Fruit fly (Drosophila melanogaster) whole organism, embryonic: Measurements from ENCODE around the gene RIOK2.

Experiments used
- CG11093 ChIP-seq: fragments of 200-800 bp; sonication (Bioruptor generic); IDR thresholded peaks from 3 replicates; pipeline ENCODE4 v1.3.6; 2022; ENCODE audit warnings: missing biosample characterization, missing genetic modification characterization
- CG1603 ChIP-seq: fragments of 200-800 bp; sonication (Bioruptor generic); optimal IDR thresholded peaks from 2 replicates; lab custom pipeline; 2019; ENCODE audit warnings: missing biosample characterization, mild to moderate bottlenecking, missing genetic modification characterization, moderate library complexity
- Hr78 ChIP-seq, 2 experiments: fragments of 200-800 bp in 1 of 2; fragments of >200 bp in 1 of 2; sonication (Bioruptor generic) in 1 of 2; optimal IDR thresholded peaks; 2 replicates each; lab custom pipeline; 2017 to 2019; ENCODE audit warnings: missing biosample characterization in 2 of 2, missing genetic modification characterization in 2 of 2, mild to moderate bottlenecking in 1 of 2, moderate library complexity in 1 of 2
- aop ChIP-seq: fragments of 200-800 bp; sonication (Bioruptor generic); IDR thresholded peaks from 2 replicates; pipeline ENCODE4 v1.3.6; 2022; ENCODE audit warnings: missing biosample characterization, missing genetic modification characterization
- gt ChIP-seq: fragments of 200-800 bp; sonication (Bioruptor generic); IDR thresholded peaks from 2 replicates; pipeline ENCODE4 v1.3.6; 2022; ENCODE audit warnings: missing biosample characterization, missing genetic modification characterization
- wor ChIP-seq: fragments of 200-800 bp; sonication (Bioruptor generic); IDR thresholded peaks from 2 replicates; pipeline ENCODE4 v1.3.6; 2022; ENCODE audit warnings: missing biosample characterization, missing genetic modification characterization

- no peak for TF ChIP-seq Hr78 (GFP tag; optimal IDR thresholded peaks at IDR 0.05; lab: Kevin White, UChicago)
- no peak for TF ChIP-seq aop (GFP tag; lab: Robert Waterston, UW)
- no peak for TF ChIP-seq CG1603
- no peak for TF ChIP-seq wor (GFP tag; lab: Robert Waterston, UW)
- no peak for TF ChIP-seq gt (GFP tag; lab: Robert Waterston, UW)
- no peak for TF ChIP-seq CG11093
Measured at dm6 chr3R:25215997-25216396, 49.6 kb upstream of the RIOK2 start, which contains the start of gene CG31106.
